Worm (Caenorhabditis elegans) whole organism, early embryonic: ENCODE data around the gene Y57G11B.3.

Experiments used
- B0310.2 ChIP-seq: sonication (generic microtip); optimal IDR thresholded peaks from 2 replicates; lab custom pipeline; 2016; ENCODE audit warnings: mild to moderate bottlenecking, missing genetic modification characterization, missing compliant biosample characterization
- F13C5.2 ChIP-seq: sonication (generic microtip); optimal IDR thresholded peaks from 2 replicates; lab custom pipeline; 2017; ENCODE audit warnings: mild to moderate bottlenecking, missing genetic modification characterization, inconsistent platforms, missing compliant biosample characterization
- aly-1 ChIP-seq: sonication (generic microtip); optimal IDR thresholded peaks from 2 replicates; lab custom pipeline; 2016; ENCODE audit warnings: missing genetic modification characterization, missing compliant biosample characterization
- ama-1 ChIP-seq: fragments of 150-350 bp; optimal IDR thresholded peaks from 2 replicates; lab custom pipeline; 2014
- ceh-13 ChIP-seq: fragments of 200-800 bp; sonication (Bioruptor generic); optimal IDR thresholded peaks from 2 replicates; lab custom pipeline; 2018; ENCODE audit warnings: mild to moderate bottlenecking, missing genetic modification characterization, missing compliant biosample characterization
- ceh-36 ChIP-seq: sonication (generic microtip); optimal IDR thresholded peaks from 2 replicates; lab custom pipeline; 2016; ENCODE audit warnings: missing genetic modification characterization, inconsistent platforms, missing compliant biosample characterization
- ets-7 ChIP-seq: sonication (generic microtip); optimal IDR thresholded peaks from 2 replicates; lab custom pipeline; 2016; ENCODE audit warnings: missing genotype, missing genetic modification characterization, missing compliant biosample characterization
- flt-1 ChIP-seq: fragments of 200-800 bp; sonication (Bioruptor generic); IDR thresholded peaks from 2 replicates; pipeline ENCODE4 v1.3.6; 2022; ENCODE audit warnings: missing genetic modification characterization, missing compliant biosample characterization
- hmbx-1 ChIP-seq: sonication (generic microtip); optimal IDR thresholded peaks from 2 replicates; lab custom pipeline; 2016; ENCODE audit warnings: mild to moderate bottlenecking, missing genetic modification characterization, missing compliant biosample characterization
- hmg-4 ChIP-seq: fragments of 200-800 bp; sonication (Bioruptor generic); optimal IDR thresholded peaks from 2 replicates; lab custom pipeline; 2018; ENCODE audit warnings: mild to moderate bottlenecking, missing genetic modification characterization, missing compliant biosample characterization
- hnd-1 ChIP-seq: sonication (generic microtip); optimal IDR thresholded peaks from 2 replicates; lab custom pipeline; 2016; ENCODE audit warnings: missing genetic modification characterization, missing compliant biosample characterization
- pes-1 ChIP-seq: fragments of 200-800 bp; sonication (Bioruptor generic); IDR thresholded peaks from 2 replicates; pipeline ENCODE4 v1.3.6; 2022; ENCODE audit warnings: missing genetic modification reagents, missing genetic modification characterization, missing compliant biosample characterization
- scrt-1 ChIP-seq: fragments of 200-800 bp; sonication (Bioruptor generic); IDR thresholded peaks from 2 replicates; pipeline ENCODE4 v1.3.6; 2022; ENCODE audit warnings: missing genetic modification characterization, missing compliant biosample characterization
- sea-1 ChIP-seq: fragments of 200-800 bp; sonication (Bioruptor generic); conservative IDR thresholded peaks from 2 replicates; pipeline ENCODE4 v1.3.6; 2022; ENCODE audit warnings: missing genetic modification characterization, missing compliant biosample characterization
- tbx-11 ChIP-seq: fragments of 200-800 bp; sonication (Bioruptor generic); IDR thresholded peaks from 2 replicates; pipeline ENCODE4 v1.3.6; 2022; ENCODE audit warnings: missing genetic modification characterization, missing compliant biosample characterization
- tbx-37 ChIP-seq: fragments of 200-800 bp; sonication (Bioruptor generic); conservative IDR thresholded peaks from 2 replicates; pipeline ENCODE4 v1.3.6; 2022; ENCODE audit warnings: missing genetic modification reagents, missing genetic modification characterization, missing compliant biosample characterization
- tra-4 ChIP-seq: sonication (generic microtip); optimal IDR thresholded peaks from 2 replicates; lab custom pipeline; 2017; ENCODE audit warnings: missing genetic modification characterization, missing compliant biosample characterization

Y57G11B.3 gene

ce11 chrIV:14574282-14574869 is at the start of gene Y57G11B.3, which contains the start of gene Y57G11B.5:
Gene Y57G11B.3, minus strand, starts transcription at chrIV:14574382.
Gene Y57G11B.5, plus strand, starts transcription at chrIV:14574819.
- TF ChIP-seq ceh-13 (no peak), tbx-37 (GFP tag; lab: Robert Waterston, UW) (no peak), F13C5.2 (tag; lab: Kevin White, UChicago) (no peak), sea-1 (no peak)

- TF ChIP-seq hnd-1 (tag; lab: Kevin White, UChicago): no peak
- TF ChIP-seq B0310.2 (tag; lab: Kevin White, UChicago): peak; percentile 2
Observed at ce11 chrIV:14622109-14622508, 47.9 kb upstream of the Y57G11B.3 start.

- TF ChIP-seq aly-1 (no peak), B0310.2 (tag; lab: Kevin White, UChicago) (no peak), tbx-11 (GFP tag; lab: Robert Waterston, UW) (no peak)
Observed at ce11 chrIV:14621117-14621516, 46.9 kb upstream of the Y57G11B.3 start.

- no peak for TF ChIP-seq pes-1 (GFP tag; lab: Robert Waterston, UW)
- TF ChIP-seq tbx-37 (GFP tag; lab: Robert Waterston, UW): no peak
- no peak for TF ChIP-seq hmg-4
- TF ChIP-seq ceh-36 (tag; lab: Kevin White, UChicago): no peak
- no peak for TF ChIP-seq tra-4
- no peak for TF ChIP-seq hnd-1 (tag; lab: Kevin White, UChicago)
- no peak for TF ChIP-seq sea-1
- TF ChIP-seq B0310.2 (tag; lab: Kevin White, UChicago): no peak
- no peak for TF ChIP-seq ceh-13
- TF ChIP-seq aly-1: no peak
- TF ChIP-seq F13C5.2 (tag; lab: Kevin White, UChicago): no peak
Observed at ce11 chrIV:14620543-14620942, 46.4 kb upstream of the Y57G11B.3 start.

ce11 chrIV:14620042-14620441 is 45.9 kb upstream of the Y57G11B.3 start:
- no peak for TF ChIP-seq tbx-37 (GFP tag; lab: Robert Waterston, UW)
- no peak for TF ChIP-seq tra-4
- no peak for TF ChIP-seq F13C5.2 (tag; lab: Kevin White, UChicago)
- TF ChIP-seq ama-1: no peak
- TF ChIP-seq aly-1: no peak
- no peak for TF ChIP-seq sea-1
- TF ChIP-seq hmg-4: no peak
- TF ChIP-seq hmbx-1: no peak
- no peak for TF ChIP-seq ceh-36 (tag; lab: Kevin White, UChicago)
- no peak for TF ChIP-seq ets-7 (tag; lab: Kevin White, UChicago)
- no peak for TF ChIP-seq hnd-1 (tag; lab: Kevin White, UChicago)
- TF ChIP-seq tbx-11 (GFP tag; lab: Robert Waterston, UW): no peak
- TF ChIP-seq pes-1 (GFP tag; lab: Robert Waterston, UW): no peak
- no peak for TF ChIP-seq scrt-1 (GFP tag; lab: Robert Waterston, UW)
- TF ChIP-seq ceh-13: no peak
- TF ChIP-seq flt-1 (GFP tag; lab: Robert Waterston, UW): no peak
- no peak for TF ChIP-seq B0310.2 (tag; lab: Kevin White, UChicago)

ce11 chrIV:14618551-14618950 is 44.4 kb upstream of the Y57G11B.3 start:
- TF ChIP-seq ceh-13 (no peak), tra-4 (no peak), F13C5.2 (tag; lab: Kevin White, UChicago) (no peak), ets-7 (tag; lab: Kevin White, UChicago) (no peak), hnd-1 (tag; lab: Kevin White, UChicago) (no peak), ceh-36 (tag; lab: Kevin White, UChicago) (no peak), scrt-1 (GFP tag; lab: Robert Waterston, UW) (no peak), ama-1 (no peak)

- TF ChIP-seq ets-7 (tag; lab: Kevin White, UChicago): no peak
- TF ChIP-seq tbx-11 (GFP tag; lab: Robert Waterston, UW): no peak
Observed at ce11 chrIV:14617985-14618384, 43.8 kb upstream of the Y57G11B.3 start.

- TF ChIP-seq flt-1 (GFP tag; lab: Robert Waterston, UW) (no peak), scrt-1 (GFP tag; lab: Robert Waterston, UW) (no peak), aly-1 (no peak), pes-1 (GFP tag; lab: Robert Waterston, UW) (no peak), ets-7 (tag; lab: Kevin White, UChicago) (no peak), ceh-36 (tag; lab: Kevin White, UChicago) (no peak), hmg-4 (no peak), F13C5.2 (tag; lab: Kevin White, UChicago) (no peak), hmbx-1 (no peak), ama-1 (no peak), sea-1 (no peak), tbx-11 (GFP tag; lab: Robert Waterston, UW) (no peak), hnd-1 (tag; lab: Kevin White, UChicago) (no peak), B0310.2 (tag; lab: Kevin White, UChicago) (no peak)
Observed at ce11 chrIV:14617498-14617897, 43.3 kb upstream of the Y57G11B.3 start.

- TF ChIP-seq tra-4 (no peak), ceh-36 (tag; lab: Kevin White, UChicago) (no peak), hnd-1 (tag; lab: Kevin White, UChicago) (no peak)
Observed at ce11 chrIV:14617059-14617458, 42.9 kb upstream of the Y57G11B.3 start.
